Fruit fly (Drosophila melanogaster): ENCODE measurements around the gene Syx7.

Syx7 gene

dm6 chr3L:21483837-21484236, 38.2 kb downstream of the Syx7 start (continued):
- TF ChIP-seq CG6854 (GFP tag; optimal IDR thresholded peaks at IDR 0.05) (no peak), ttk (GFP tag; IDR thresholded peaks at IDR 0.05) (no peak), CG3163 (GFP tag; optimal IDR thresholded peaks at IDR 0.05) (peak; percentile 87), HmgD (GFP tag; optimal IDR thresholded peaks at IDR 0.05) (peak; percentile 87), CG33557 (GFP tag; optimal IDR thresholded peaks at IDR 0.05) (no peak), CG8478 (optimal IDR thresholded peaks at IDR 0.05) (peak; percentile 5), CG7963 (GFP tag; IDR thresholded peaks at IDR 0.05; ENCODE audit: partially characterized antibody) (no peak), row (GFP tag; IDR thresholded peaks at IDR 0.05) (peak; percentile 20; the same call in 1 of the 3 replicates), Sry-δ (GFP tag; optimal IDR thresholded peaks at IDR 0.05) (peak; percentile 49), unc-4 (GFP tag; IDR thresholded peaks at IDR 0.05; ENCODE audit: partially characterized antibody) (no peak), Doc3 (GFP tag; IDR thresholded peaks at IDR 0.05; ENCODE audit: partially characterized antibody) (no peak), Hand (GFP tag; optimal IDR thresholded peaks at IDR 0.05) (no peak), CG31224 (GFP tag; IDR thresholded peaks at IDR 0.05) (no peak), CG10431 (GFP tag; optimal IDR thresholded peaks at IDR 0.05) (peak; percentile 94), jumu (GFP tag; optimal IDR thresholded peaks at IDR 0.05) (peak; percentile 38), Hr78 (GFP tag; optimal IDR thresholded peaks at IDR 0.05) (no peak), fu2 (GFP tag; optimal IDR thresholded peaks at IDR 0.05) (peak; percentile 19), repo (GFP tag; optimal IDR thresholded peaks at IDR 0.05) (no peak), CTCF (GFP tag; optimal IDR thresholded peaks at IDR 0.05) (peak; percentile 96), tx (GFP tag; optimal IDR thresholded peaks at IDR 0.05) (no peak), lmd (GFP tag; IDR thresholded peaks at IDR 0.05) (no peak; the same call in 1 of the 2 replicates), phol (tag; optimal IDR thresholded peaks at IDR 0.05) (peak; percentile 53), Hey (tag; optimal IDR thresholded peaks at IDR 0.05) (no peak), hbn (GFP tag; IDR thresholded peaks at IDR 0.05; ENCODE audit: partially characterized antibody) (no peak), CG17568 (GFP tag; optimal IDR thresholded peaks at IDR 0.05) (no peak), hkb (optimal IDR thresholded peaks at IDR 0.05) (peak; percentile 27), hkb (GFP tag; IDR thresholded peaks at IDR 0.05) (no peak), CG17829 (tag; optimal IDR thresholded peaks at IDR 0.05) (peak; percentile 78), pfk (GFP tag; optimal IDR thresholded peaks at IDR 0.05) (peak; percentile 76), CG13287 (GFP tag; IDR thresholded peaks at IDR 0.05; ENCODE audit: partially characterized antibody) (peak; percentile 60), CG16779 (GFP tag; IDR thresholded peaks at IDR 0.05) (no peak), lilli (GFP tag; optimal IDR thresholded peaks at IDR 0.05) (peak; percentile 19), CG17361 (GFP tag; IDR thresholded peaks at IDR 0.05) (peak; percentile 40; the same call in 1 of the 3 replicates), Dfd (GFP tag; optimal IDR thresholded peaks at IDR 0.05) (no peak), CG2116 (GFP tag; optimal IDR thresholded peaks at IDR 0.05) (peak; percentile 68), PHDP (tag; optimal IDR thresholded peaks at IDR 0.05) (peak; percentile 25), CG8388 (GFP tag; optimal IDR thresholded peaks at IDR 0.05) (no peak), B-H2 (GFP tag; optimal IDR thresholded peaks at IDR 0.05) (peak; percentile 50), Sox100B (GFP tag; optimal IDR thresholded peaks at IDR 0.05) (no peak), Scr (GFP tag; IDR thresholded peaks at IDR 0.05; ENCODE audit: partially characterized antibody) (0 out of 2 replicates have a peak, but pooled peaks have one; percentile 22), dysf (GFP tag; IDR thresholded peaks at IDR 0.05) (no peak), pum (GFP tag; optimal IDR thresholded peaks at IDR 0.05) (peak; percentile 25), hb (GFP tag; IDR thresholded peaks at IDR 0.05; ENCODE audit: partially characterized antibody) (no peak), Trl (optimal IDR thresholded peaks at IDR 0.05) (no peak), Trl (GFP tag; optimal IDR thresholded peaks at IDR 0.05) (peak; percentile 9), CG8089 (GFP tag; optimal IDR thresholded peaks at IDR 0.05) (peak; percentile 9), Dp (GFP tag; optimal IDR thresholded peaks at IDR 0.05) (peak; percentile 46), Lhr (GFP tag; optimal IDR thresholded peaks at IDR 0.05) (peak; percentile 95), CG10267 (tag; optimal IDR thresholded peaks at IDR 0.05) (peak; percentile 79), CG6765 (GFP tag; optimal IDR thresholded peaks at IDR 0.05) (no peak), CG12659 (GFP tag; optimal IDR thresholded peaks at IDR 0.05) (peak; percentile 58), Opbp (GFP tag; IDR thresholded peaks at IDR 0.05; ENCODE audit: partially characterized antibody) (no peak)
